Worm (Caenorhabditis elegans): Measurements from ENCODE around the gene scrm-7.

scrm-7 gene

DNA sequence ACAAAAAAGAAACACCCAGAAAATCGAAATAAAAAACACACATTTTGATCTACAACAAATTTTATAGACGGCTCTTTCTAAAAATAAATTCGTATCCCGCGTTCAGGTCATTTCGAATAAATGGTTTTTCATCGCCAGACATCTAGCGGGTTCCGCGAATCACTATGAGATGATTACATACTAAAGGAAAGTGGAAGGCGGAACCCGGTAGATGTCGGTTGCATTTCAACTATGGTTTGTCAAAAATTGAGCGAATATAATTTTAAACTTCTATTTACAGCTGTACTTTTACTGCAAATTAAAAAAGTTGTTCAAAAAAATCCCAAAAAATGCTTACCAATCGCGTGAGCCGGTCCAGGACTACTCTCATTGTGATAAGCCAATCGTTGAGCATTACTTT lies 18.3 kb upstream of the scrm-7 start:
- TF ChIP-seq ztf-29 (GFP tag; IDR thresholded peaks at IDR 0.05), result no peak
- no peak for TF ChIP-seq tab-1 (GFP tag; IDR thresholded peaks at IDR 0.05)
- no peak for TF ChIP-seq ref-1 (GFP tag; conservative IDR thresholded peaks at IDR 0.05)
- no peak for TF ChIP-seq ztf-23 (GFP tag; IDR thresholded peaks at IDR 0.05)
- TF ChIP-seq med-1 (GFP tag; optimal IDR thresholded peaks at IDR 0.05; ENCODE audit: insufficient read depth), result no peak
- no peak for TF ChIP-seq T22C8.4 (GFP tag; IDR thresholded peaks at IDR 0.05)
- TF ChIP-seq klf-2 (GFP tag; conservative IDR thresholded peaks at IDR 0.05), result no peak
- no peak for TF ChIP-seq flt-1 (GFP tag; IDR thresholded peaks at IDR 0.05)
- TF ChIP-seq cog-1 (tag; optimal IDR thresholded peaks at IDR 0.05), result no peak

DNA sequence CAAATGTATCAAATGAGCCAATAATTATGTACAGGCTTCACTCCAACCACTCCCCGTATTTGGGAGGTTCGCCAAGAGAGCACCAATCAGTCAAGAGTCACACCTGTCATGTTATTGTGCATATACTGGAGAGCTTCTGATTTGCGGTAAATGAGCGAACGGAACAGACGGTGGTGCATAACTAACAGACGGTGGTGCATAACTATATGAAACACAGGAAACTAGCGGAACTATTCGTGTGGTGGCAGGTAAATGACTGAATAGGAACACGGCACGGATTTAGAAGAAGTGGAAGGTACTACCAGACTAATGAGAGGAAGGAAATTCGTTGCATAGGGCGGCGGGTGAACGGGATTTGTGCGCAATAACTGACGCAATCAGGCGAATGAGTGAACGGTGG lies 13.5 kb upstream of the scrm-7 start:
- TF ChIP-seq ztf-29 (GFP tag; IDR thresholded peaks at IDR 0.05), result no peak
- TF ChIP-seq tab-1 (GFP tag; IDR thresholded peaks at IDR 0.05), result no peak
- TF ChIP-seq ztf-23 (GFP tag; IDR thresholded peaks at IDR 0.05), result no peak
- TF ChIP-seq ref-1 (GFP tag; conservative IDR thresholded peaks at IDR 0.05), result no peak
- no peak for TF ChIP-seq T22C8.4 (GFP tag; IDR thresholded peaks at IDR 0.05)
- TF ChIP-seq med-1 (GFP tag; optimal IDR thresholded peaks at IDR 0.05; ENCODE audit: insufficient read depth), result no peak
- no peak for TF ChIP-seq klf-2 (GFP tag; conservative IDR thresholded peaks at IDR 0.05)
- no peak for TF ChIP-seq flt-1 (GFP tag; IDR thresholded peaks at IDR 0.05)
- no peak for TF ChIP-seq cog-1 (tag; optimal IDR thresholded peaks at IDR 0.05)

DNA sequence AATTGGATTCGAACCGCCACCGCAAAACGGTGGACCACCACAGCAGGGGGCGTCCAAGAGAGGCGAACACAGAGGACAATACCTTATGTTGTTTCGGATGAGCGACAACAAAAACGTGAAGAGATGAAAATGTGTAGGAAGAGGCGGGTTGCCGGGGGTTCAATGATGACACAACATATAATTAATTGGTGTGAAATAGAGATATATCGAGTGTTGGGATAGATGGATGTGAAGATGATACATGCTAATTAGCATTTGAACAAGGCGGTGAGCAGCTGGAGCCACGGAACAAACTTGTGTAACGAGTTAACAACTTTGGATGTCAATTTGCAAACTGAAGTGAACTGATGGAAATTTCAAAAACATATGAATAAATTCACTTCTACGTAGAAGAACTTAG lies 12.8 kb upstream of the scrm-7 start:
- no peak for TF ChIP-seq klf-2 (GFP tag; conservative IDR thresholded peaks at IDR 0.05)
- no peak for TF ChIP-seq cog-1 (tag; optimal IDR thresholded peaks at IDR 0.05)
- TF ChIP-seq T22C8.4 (GFP tag; IDR thresholded peaks at IDR 0.05), result no peak
- TF ChIP-seq ztf-29 (GFP tag; IDR thresholded peaks at IDR 0.05), result no peak
- TF ChIP-seq tab-1 (GFP tag; IDR thresholded peaks at IDR 0.05), result no peak
- no peak for TF ChIP-seq med-1 (GFP tag; optimal IDR thresholded peaks at IDR 0.05; ENCODE audit: insufficient read depth)
- TF ChIP-seq ztf-23 (GFP tag; IDR thresholded peaks at IDR 0.05), result no peak
- TF ChIP-seq flt-1 (GFP tag; IDR thresholded peaks at IDR 0.05), result no peak

DNA sequence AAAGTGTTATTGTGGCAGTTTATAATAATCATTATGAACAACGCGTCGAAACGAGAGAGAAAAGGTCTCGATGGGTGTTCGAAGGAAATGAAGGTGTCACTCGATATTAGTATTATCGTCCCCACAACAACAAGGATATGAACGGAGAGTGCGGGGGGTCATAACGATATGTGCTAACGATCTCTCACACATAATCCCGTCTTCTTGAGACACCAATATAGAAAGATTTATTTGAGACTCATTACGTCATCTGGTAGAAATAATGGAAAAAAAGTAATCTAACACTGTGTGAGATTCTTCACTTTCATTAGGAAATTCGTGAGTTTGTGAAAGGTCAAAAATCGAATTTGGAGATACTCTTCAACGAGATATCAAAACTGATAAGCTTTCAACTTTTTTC lies 12.2 kb upstream of the scrm-7 start:
- TF ChIP-seq med-1 (GFP tag; optimal IDR thresholded peaks at IDR 0.05; ENCODE audit: insufficient read depth), result no peak
- TF ChIP-seq T22C8.4 (GFP tag; IDR thresholded peaks at IDR 0.05), result no peak
- no peak for TF ChIP-seq klf-2 (GFP tag; conservative IDR thresholded peaks at IDR 0.05)
- no peak for TF ChIP-seq ztf-23 (GFP tag; IDR thresholded peaks at IDR 0.05)
- no peak for TF ChIP-seq ztf-29 (GFP tag; IDR thresholded peaks at IDR 0.05)
- no peak for TF ChIP-seq tab-1 (GFP tag; IDR thresholded peaks at IDR 0.05)
- no peak for TF ChIP-seq ref-1 (GFP tag; conservative IDR thresholded peaks at IDR 0.05)

DNA sequence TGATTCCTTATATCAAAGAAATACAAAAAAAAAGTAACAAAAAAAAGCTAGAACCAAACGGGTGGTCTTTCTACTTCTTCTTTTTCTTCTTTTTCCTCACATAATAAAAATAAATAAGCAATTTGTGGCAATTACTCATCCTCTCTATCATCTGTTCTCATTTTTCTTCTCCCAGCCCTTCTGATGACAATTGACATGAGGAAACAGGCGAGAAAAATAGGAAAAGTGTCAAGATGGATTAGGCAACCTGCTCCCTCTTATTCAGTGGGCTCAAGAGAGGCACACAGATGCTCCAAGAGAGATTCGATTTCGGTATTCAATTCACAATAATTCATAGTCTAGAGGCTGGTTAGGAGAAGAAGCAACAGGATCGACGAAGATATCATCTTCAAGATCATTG lies 11.2 kb upstream of the scrm-7 start:
- TF ChIP-seq flt-1 (GFP tag; IDR thresholded peaks at IDR 0.05), result no peak
- TF ChIP-seq med-1 (GFP tag; optimal IDR thresholded peaks at IDR 0.05; ENCODE audit: insufficient read depth), result no peak
- no peak for TF ChIP-seq ztf-23 (GFP tag; IDR thresholded peaks at IDR 0.05)
- TF ChIP-seq T22C8.4 (GFP tag; IDR thresholded peaks at IDR 0.05), result no peak
- TF ChIP-seq ztf-29 (GFP tag; IDR thresholded peaks at IDR 0.05), result no peak

DNA sequence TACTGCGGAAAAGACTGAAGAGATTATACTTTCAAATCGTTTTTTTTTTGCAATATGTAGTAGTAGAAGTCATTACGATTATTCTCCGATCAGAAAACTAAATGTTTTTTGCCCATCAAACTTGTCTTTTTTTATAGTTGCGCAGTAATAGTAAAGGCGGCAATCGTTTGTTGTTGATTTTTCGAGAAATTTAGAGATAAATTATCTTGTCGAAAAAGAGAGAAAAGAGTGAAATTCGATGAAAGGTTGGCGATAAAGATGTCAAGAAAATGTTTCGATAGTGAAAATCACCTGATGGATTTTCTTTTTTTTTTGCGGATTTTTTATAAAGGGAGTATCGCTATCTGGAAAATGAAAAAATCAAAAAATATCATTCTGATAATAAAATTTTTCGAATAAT lies 8.9 kb upstream of the scrm-7 start:
- TF ChIP-seq tab-1 (GFP tag; IDR thresholded peaks at IDR 0.05), result no peak

DNA sequence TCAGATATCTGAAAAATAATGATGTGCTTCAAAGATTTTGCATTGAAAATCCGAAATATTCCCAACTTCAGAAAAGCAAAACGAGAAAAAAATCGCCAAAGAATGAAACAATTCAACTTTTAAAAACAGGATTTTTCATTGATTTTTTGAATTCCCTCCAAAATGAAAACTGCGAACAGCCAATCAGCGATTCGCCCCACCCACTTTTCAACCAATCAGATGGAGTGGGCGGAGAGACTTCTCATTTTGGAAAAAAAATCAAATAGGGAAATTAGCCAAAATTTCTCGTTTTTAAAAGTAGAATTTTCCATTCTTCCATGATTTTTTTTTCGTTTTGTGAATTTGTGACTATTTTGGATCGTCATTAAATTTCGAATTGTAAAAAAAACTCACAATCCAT lies 5.2 kb upstream of the scrm-7 start:
- TF ChIP-seq tab-1 (GFP tag; IDR thresholded peaks at IDR 0.05) (no peak), ztf-23 (GFP tag; IDR thresholded peaks at IDR 0.05) (no peak), flt-1 (GFP tag; IDR thresholded peaks at IDR 0.05) (no peak), cog-1 (tag; optimal IDR thresholded peaks at IDR 0.05) (no peak), ztf-29 (GFP tag; IDR thresholded peaks at IDR 0.05) (no peak), T22C8.4 (GFP tag; IDR thresholded peaks at IDR 0.05) (no peak), med-1 (GFP tag; optimal IDR thresholded peaks at IDR 0.05; ENCODE audit: insufficient read depth) (no peak), klf-2 (GFP tag; conservative IDR thresholded peaks at IDR 0.05) (no peak), ref-1 (GFP tag; conservative IDR thresholded peaks at IDR 0.05) (no peak)

DNA sequence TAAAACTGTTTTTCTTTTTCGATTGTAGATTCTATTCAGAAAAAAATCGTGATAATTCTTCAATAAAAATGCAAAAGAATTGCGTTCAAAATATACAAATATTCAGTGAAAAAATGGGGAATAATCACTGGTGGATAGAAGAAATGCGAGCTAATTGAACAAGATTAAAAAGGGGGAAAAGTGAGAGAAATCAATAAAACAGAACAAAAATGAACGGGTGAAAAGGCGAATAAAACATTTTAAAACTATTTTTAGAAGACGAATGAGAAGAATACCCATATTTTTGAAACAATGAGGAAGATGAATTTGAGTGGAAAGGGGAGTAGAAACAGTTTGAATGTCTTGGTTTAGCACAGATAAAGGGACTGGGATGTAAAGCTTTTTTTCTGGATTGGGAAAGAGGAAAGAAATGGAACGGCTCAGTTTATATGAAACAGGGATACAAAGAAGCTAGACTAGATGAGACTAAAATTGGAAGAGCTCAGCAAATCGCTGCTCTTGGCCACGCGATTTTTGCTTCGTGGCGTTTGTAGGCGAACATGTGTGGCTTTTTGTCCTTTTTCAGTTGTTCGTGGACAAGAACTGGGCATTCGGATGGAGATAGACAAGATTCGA lies 4.7 kb upstream of the scrm-7 start, which contains the start of gene Y50E8A.12:
Gene Y50E8A.12 (minus strand): TSS at position 51 of the 615 bp plus-strand sequence.
- TF ChIP-seq ref-1 (GFP tag; conservative IDR thresholded peaks at IDR 0.05) (no peak), T22C8.4 (GFP tag; IDR thresholded peaks at IDR 0.05) (no peak), klf-2 (GFP tag; conservative IDR thresholded peaks at IDR 0.05) (no peak), ztf-23 (GFP tag; IDR thresholded peaks at IDR 0.05) (no peak), tab-1 (GFP tag; IDR thresholded peaks at IDR 0.05) (no peak), ztf-29 (GFP tag; IDR thresholded peaks at IDR 0.05) (no peak)

DNA sequence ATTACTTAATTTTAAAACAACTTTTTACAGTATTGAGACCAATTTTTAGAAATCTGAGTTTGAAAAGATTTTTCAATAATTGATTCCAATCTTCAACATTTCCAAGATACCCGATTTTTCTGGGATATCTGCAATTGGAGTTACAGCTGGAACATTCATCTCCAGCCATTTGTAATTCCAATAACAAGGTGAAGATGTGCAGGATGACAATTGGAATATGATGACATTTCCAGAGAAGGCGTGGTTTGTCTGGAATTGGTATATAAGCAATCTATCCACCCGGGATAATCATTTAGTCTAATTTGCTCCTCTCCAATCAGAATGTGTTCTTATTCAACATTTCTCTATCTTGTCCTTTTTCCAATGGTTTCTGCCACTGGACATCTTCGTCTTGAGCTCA lies 1.6 kb upstream of the scrm-7 start, which contains the start of gene Y50E8A.11:
Gene Y50E8A.11 (plus strand): TSS at position 301 of the 400 bp plus-strand sequence.
- TF ChIP-seq klf-2 (GFP tag; conservative IDR thresholded peaks at IDR 0.05) (no peak), med-1 (GFP tag; optimal IDR thresholded peaks at IDR 0.05; ENCODE audit: insufficient read depth) (no peak), ref-1 (GFP tag; conservative IDR thresholded peaks at IDR 0.05) (no peak), ztf-29 (GFP tag; IDR thresholded peaks at IDR 0.05) (no peak), ztf-23 (GFP tag; IDR thresholded peaks at IDR 0.05) (no peak), tab-1 (GFP tag; IDR thresholded peaks at IDR 0.05) (no peak), cog-1 (tag; optimal IDR thresholded peaks at IDR 0.05) (no peak), T22C8.4 (GFP tag; IDR thresholded peaks at IDR 0.05) (no peak), flt-1 (GFP tag; IDR thresholded peaks at IDR 0.05) (no peak)

DNA sequence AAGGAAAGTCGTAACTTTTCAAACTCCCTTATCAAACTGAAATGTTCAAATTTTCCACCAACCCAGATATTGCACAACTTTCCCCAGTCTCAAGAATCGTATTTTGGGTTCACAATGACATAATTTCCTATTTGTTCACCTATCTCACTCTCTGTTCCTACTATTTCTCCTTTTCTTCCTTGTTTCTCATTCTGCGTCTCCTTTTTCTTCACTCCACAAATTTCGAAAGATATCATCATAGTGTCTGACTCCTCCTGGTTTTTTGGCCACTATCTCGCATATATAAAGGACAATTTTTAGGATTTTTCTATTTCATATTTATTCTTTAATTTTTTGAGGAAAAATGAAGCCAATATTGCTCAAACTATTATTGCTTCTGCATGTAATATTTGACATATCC lies 6.5 kb downstream of the scrm-7 start, which contains the start of gene haf-7:
Gene haf-7 (plus strand): TSS at position 211 of the 400 bp plus-strand sequence.
- TF ChIP-seq ztf-23 (GFP tag; IDR thresholded peaks at IDR 0.05) (no peak), T22C8.4 (GFP tag; IDR thresholded peaks at IDR 0.05) (no peak), tab-1 (GFP tag; IDR thresholded peaks at IDR 0.05) (no peak), cog-1 (tag; optimal IDR thresholded peaks at IDR 0.05) (peak; percentile 21), klf-2 (GFP tag; conservative IDR thresholded peaks at IDR 0.05) (no peak)

Data from whole organism, midembryonic.